Worm (Caenorhabditis elegans): Measurements from ENCODE around the gene srsx-15.

DNA sequence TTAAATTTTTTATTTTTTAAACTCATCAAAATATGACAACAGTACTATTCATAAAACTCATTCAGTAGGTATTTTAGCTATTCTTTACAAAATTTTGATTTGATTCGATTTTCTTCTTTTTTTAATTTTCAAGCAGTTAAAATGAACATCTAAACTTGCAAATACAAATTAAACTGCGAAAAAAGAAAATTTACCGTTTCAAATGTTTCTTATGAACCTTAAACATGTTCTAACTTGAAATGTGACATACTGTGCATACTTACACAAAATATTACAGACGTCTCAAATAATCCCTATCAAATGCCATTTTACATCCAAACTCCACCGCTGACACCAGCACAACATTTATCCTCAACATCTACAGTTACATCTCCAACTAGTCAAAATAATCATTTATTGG is 39.2 kb downstream of the srsx-15 start, which contains the start of gene fkh-7:
- no peak for TF ChIP-seq F57A8.1 (GFP tag; optimal IDR thresholded peaks at IDR 0.05)
- no peak for TF ChIP-seq snpc-4 (GFP tag; optimal IDR thresholded peaks at IDR 0.05)
- no peak for TF ChIP-seq snpc-4 (tag; optimal IDR thresholded peaks at IDR 0.05)
- no peak for TF ChIP-seq mcd-1 (GFP tag; IDR thresholded peaks at IDR 0.05)
- TF ChIP-seq F23B12.7 (tag; optimal IDR thresholded peaks at IDR 0.05; ENCODE audit: insufficient read depth), result no peak
- TF ChIP-seq unc-130 (GFP tag; optimal IDR thresholded peaks at IDR 0.05), result no peak
- TF ChIP-seq T07F8.4 (tag; optimal IDR thresholded peaks at IDR 0.05), result no peak
- TF ChIP-seq unc-62 (GFP tag; optimal IDR thresholded peaks at IDR 0.05), result no peak
- no peak for TF ChIP-seq F55B11.4 (tag; optimal IDR thresholded peaks at IDR 0.05; ENCODE audit: borderline replicate concordance, insufficient read depth)
- TF ChIP-seq lir-1 (GFP tag; conservative IDR thresholded peaks at IDR 0.05), result no peak
- TF ChIP-seq xnd-1 (tag; optimal IDR thresholded peaks at IDR 0.05), result no peak
- no peak for TF ChIP-seq cebp-2 (GFP tag; IDR thresholded peaks at IDR 0.05)
- no peak for TF ChIP-seq D2030.7 (GFP tag; IDR thresholded peaks at IDR 0.05)
- TF ChIP-seq ztf-6 (GFP tag; IDR thresholded peaks at IDR 0.05), result no peak
- TF ChIP-seq ama-1 (optimal IDR thresholded peaks at IDR 0.05), result no peak
- no peak for TF ChIP-seq ama-1 (GFP tag; optimal IDR thresholded peaks at IDR 0.05)

Measured in whole organism, young adult.